Fruit fly (Drosophila melanogaster): Measurements from ENCODE around the gene Hel89B.

Hel89B gene

DNA sequence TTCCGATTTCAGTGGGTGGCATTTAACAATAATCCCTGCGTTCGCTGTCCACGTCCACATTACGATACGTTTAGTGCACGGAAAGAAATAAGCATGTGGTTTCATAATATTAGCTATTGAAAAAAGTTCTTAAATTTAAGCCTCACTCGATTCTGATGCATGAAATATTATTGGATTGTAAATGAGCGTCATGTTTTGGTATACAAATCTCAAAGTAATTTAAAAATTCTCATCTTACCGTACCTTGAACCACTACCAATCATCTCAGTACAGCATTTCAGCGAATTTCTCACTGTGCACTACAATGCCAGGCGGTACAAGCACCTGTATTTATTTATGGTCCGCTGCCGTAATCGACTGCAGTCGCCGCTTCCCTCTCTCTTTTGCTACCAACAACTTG is 1.1 kb downstream of the Hel89B start (continued):
- TF ChIP-seq zf30C (GFP tag; optimal IDR thresholded peaks at IDR 0.05) (peak; percentile 83), CG11093 (GFP tag; IDR thresholded peaks at IDR 0.05) (peak; percentile 73; the same call in 2 of the 3 replicates), sima (GFP tag; optimal IDR thresholded peaks at IDR 0.05) (peak; percentile 42), tup (GFP tag; optimal IDR thresholded peaks at IDR 0.05) (no peak), org-1 (GFP tag; optimal IDR thresholded peaks at IDR 0.05) (peak; percentile 80), abd-A (tag; optimal IDR thresholded peaks at IDR 0.05) (no peak), dm (GFP tag; optimal IDR thresholded peaks at IDR 0.05) (peak; percentile 21), oc (tag; optimal IDR thresholded peaks at IDR 0.05) (peak; percentile 50), CG13624 (GFP tag; optimal IDR thresholded peaks at IDR 0.05) (peak; percentile 86), Sry-β (GFP tag; optimal IDR thresholded peaks at IDR 0.05) (no peak), Chrac-16 (GFP tag; optimal IDR thresholded peaks at IDR 0.05) (peak; percentile 85), ftz-f1 (GFP tag; optimal IDR thresholded peaks at IDR 0.05) (no peak), Oli (tag; optimal IDR thresholded peaks at IDR 0.05) (peak; percentile 88), CG7556 (GFP tag; optimal IDR thresholded peaks at IDR 0.05) (peak; percentile 84), CG30020 (tag; optimal IDR thresholded peaks at IDR 0.05) (no peak), lab (GFP tag; optimal IDR thresholded peaks at IDR 0.05) (peak; percentile 91), CG8924 (tag; optimal IDR thresholded peaks at IDR 0.05) (peak; percentile 82), Ravus (GFP tag; IDR thresholded peaks at IDR 0.05) (no peak), Hmx (GFP tag; optimal IDR thresholded peaks at IDR 0.05) (no peak), Six4 (GFP tag; optimal IDR thresholded peaks at IDR 0.05) (peak; percentile 64), CG6854 (GFP tag; optimal IDR thresholded peaks at IDR 0.05) (peak; percentile 66), Adf1 (GFP tag; IDR thresholded peaks at IDR 0.05) (no peak), pnt (GFP tag; optimal IDR thresholded peaks at IDR 0.05) (peak; percentile 78), Usf (GFP tag; optimal IDR thresholded peaks at IDR 0.05) (peak; percentile 28), ems (GFP tag; optimal IDR thresholded peaks at IDR 0.05) (peak; percentile 47), HmgD (GFP tag; optimal IDR thresholded peaks at IDR 0.05) (no peak), Poxn (GFP tag; IDR thresholded peaks at IDR 0.05) (no peak), chif (GFP tag; optimal IDR thresholded peaks at IDR 0.05) (peak; percentile 81), Sry-δ (GFP tag; optimal IDR thresholded peaks at IDR 0.05) (peak; percentile 25), CG4820 (GFP tag; optimal IDR thresholded peaks at IDR 0.05) (peak; percentile 70), CG32767 (GFP tag; IDR thresholded peaks at IDR 0.05) (no peak), zfh2 (GFP tag; optimal IDR thresholded peaks at IDR 0.05) (peak; percentile 63), Jarid2 (GFP tag; optimal IDR thresholded peaks at IDR 0.05) (no peak), CG2202 (tag; optimal IDR thresholded peaks at IDR 0.05) (peak; percentile 26), croc (GFP tag; conservative IDR thresholded peaks at IDR 0.05) (peak; percentile 53; the same call in 1 of the 3 replicates), Hr51 (GFP tag; optimal IDR thresholded peaks at IDR 0.05) (peak; percentile 47 to 91), gcm2 (GFP tag; optimal IDR thresholded peaks at IDR 0.05) (peak; percentile 52), tap (tag; optimal IDR thresholded peaks at IDR 0.05) (peak; percentile 89), cwo (GFP tag; optimal IDR thresholded peaks at IDR 0.05) (peak; percentile 81), Dek (tag; optimal IDR thresholded peaks at IDR 0.05) (peak; percentile 74), CG2712 (tag; optimal IDR thresholded peaks at IDR 0.05) (peak; percentile 84), CG12942 (GFP tag; optimal IDR thresholded peaks at IDR 0.05) (peak; percentile 69), dati (GFP tag; IDR thresholded peaks at IDR 0.05) (no peak), CG5245 (GFP tag; optimal IDR thresholded peaks at IDR 0.05) (peak; percentile 76), tin (GFP tag; optimal IDR thresholded peaks at IDR 0.05) (peak; percentile 78), CG8388 (GFP tag; optimal IDR thresholded peaks at IDR 0.05) (peak; percentile 78), NC2α (GFP tag; optimal IDR thresholded peaks at IDR 0.05) (peak; percentile 2), CG6272 (GFP tag; IDR thresholded peaks at IDR 0.05) (peak; percentile 73), cas (GFP tag; IDR thresholded peaks at IDR 0.05) (no peak), Hr3 (GFP tag; optimal IDR thresholded peaks at IDR 0.05) (peak; percentile 82), CG17385 (GFP tag; optimal IDR thresholded peaks at IDR 0.05) (peak; percentile 70), CG12744 (GFP tag; optimal IDR thresholded peaks at IDR 0.05) (peak; percentile 51)
